Fruit fly (Drosophila melanogaster) whole organism, prepupa: Measurements from ENCODE around the gene Ugalt.

ENCODE experiments used
- Blimp-1 ChIP-seq: fragments of 200-800 bp; sonication (Bioruptor generic); optimal IDR thresholded peaks from 3 replicates; lab custom pipeline; 2017; ENCODE audit warnings: missing biosample characterization, missing genetic modification characterization, mild to moderate bottlenecking, moderate library complexity, missing genetic modification reagents
- CG10631 ChIP-seq: fragments of 200-800 bp; sonication (Bioruptor generic); optimal IDR thresholded peaks from 2 replicates; lab custom pipeline; 2016; ENCODE audit warnings: missing biosample characterization, missing genetic modification characterization
- CG10669 ChIP-seq: fragments of 200-800 bp; sonication (Bioruptor generic); optimal IDR thresholded peaks from 3 replicates; lab custom pipeline; 2018; ENCODE audit warnings: missing biosample characterization, mild to moderate bottlenecking, missing genetic modification characterization, moderate library complexity
- CG11762 ChIP-seq: fragments of 200-800 bp; sonication (Bioruptor generic); optimal IDR thresholded peaks from 3 replicates; lab custom pipeline; 2016; ENCODE audit warnings: missing biosample characterization, missing genetic modification characterization; ENCODE audit not compliant: insufficient read depth
- CG15336 ChIP-seq: fragments of 200-800 bp; sonication (Bioruptor generic); IDR thresholded peaks from 2 replicates; pipeline ENCODE4 v1.3.6; 2022; ENCODE audit warnings: missing biosample characterization, missing genetic modification characterization
- CG1621 ChIP-seq: fragments of 200-800 bp; sonication (Bioruptor generic); optimal IDR thresholded peaks from 3 replicates; lab custom pipeline; 2018; ENCODE audit warnings: missing biosample characterization, mild to moderate bottlenecking, missing genetic modification characterization
- CG3032 ChIP-seq: fragments of 200-800 bp; optimal IDR thresholded peaks from 2 replicates; lab custom pipeline; 2019; ENCODE audit warnings: missing biosample characterization, mild to moderate bottlenecking, missing genetic modification characterization, moderate library complexity
- CG32006 ChIP-seq: fragments of 200-800 bp; sonication (Bioruptor generic); optimal IDR thresholded peaks from 3 replicates; lab custom pipeline; 2017; ENCODE audit warnings: missing biosample characterization, mild to moderate bottlenecking, missing genetic modification characterization
- CG3919 ChIP-seq: fragments of 200-800 bp; sonication (Bioruptor generic); optimal IDR thresholded peaks from 3 replicates; lab custom pipeline; 2016; ENCODE audit warnings: missing biosample characterization, missing genetic modification characterization
- CG4318 ChIP-seq: fragments of 200-800 bp; sonication (Bioruptor generic); optimal IDR thresholded peaks from 3 replicates; lab custom pipeline; 2017; ENCODE audit warnings: missing biosample characterization, mild to moderate bottlenecking, missing genetic modification characterization
- CG6163 ChIP-seq: fragments of 200-800 bp; sonication (Bioruptor generic); IDR thresholded peaks from 3 replicates; pipeline ENCODE4 v1.3.6; 2022; ENCODE audit warnings: missing biosample characterization, missing genetic modification characterization
- CG6276 ChIP-seq: fragments of 200-800 bp; sonication (Bioruptor generic); optimal IDR thresholded peaks from 2 replicates; lab custom pipeline; 2017; ENCODE audit warnings: missing biosample characterization, mild to moderate bottlenecking, missing genetic modification characterization
- CG6792 ChIP-seq: fragments of 200-800 bp; sonication (Bioruptor generic); optimal IDR thresholded peaks from 3 replicates; lab custom pipeline; 2016; ENCODE audit warnings: missing biosample characterization, missing genetic modification characterization
- CG6808 ChIP-seq: fragments of 200-800 bp; sonication (Bioruptor generic); optimal IDR thresholded peaks from 3 replicates; lab custom pipeline; 2017; ENCODE audit warnings: missing biosample characterization, missing genetic modification characterization, mild to moderate bottlenecking, moderate library complexity, missing genetic modification reagents
- CG7368 ChIP-seq: fragments of 200-800 bp; sonication (Bioruptor generic); optimal IDR thresholded peaks from 3 replicates; lab custom pipeline; 2016; ENCODE audit warnings: missing biosample characterization, missing genetic modification characterization
- CG8119 ChIP-seq: fragments of 200-800 bp; sonication (Bioruptor generic); IDR thresholded peaks from 3 replicates; pipeline ENCODE4 v1.3.6; 2022; ENCODE audit warnings: missing biosample characterization, missing genetic modification characterization
- CG8319 ChIP-seq: fragments of 200-800 bp; sonication (Bioruptor generic); optimal IDR thresholded peaks from 3 replicates; lab custom pipeline; 2016; ENCODE audit warnings: missing biosample characterization, missing genetic modification characterization
- CG9139 ChIP-seq: fragments of 200-800 bp; sonication (Bioruptor generic); optimal IDR thresholded peaks from 3 replicates; lab custom pipeline; 2017; ENCODE audit warnings: missing biosample characterization, mild to moderate bottlenecking, missing genetic modification characterization
- Eip75B ChIP-seq: fragments of 200-800 bp; sonication (Bioruptor generic); optimal IDR thresholded peaks from 3 replicates; lab custom pipeline; 2016; ENCODE audit warnings: missing biosample characterization, missing genetic modification characterization
- Eip78C ChIP-seq: fragments of 200-800 bp; sonication (Bioruptor generic); peaks from one replicate; lab custom pipeline; 2016; ENCODE audit warnings: missing biosample characterization, missing genetic modification characterization
- Hr4 ChIP-seq: fragments of 200-800 bp; sonication (Bioruptor generic); optimal IDR thresholded peaks from 3 replicates; lab custom pipeline; 2016; ENCODE audit warnings: missing biosample characterization, missing genetic modification characterization
- Met ChIP-seq: fragments of 200-800 bp; sonication (Bioruptor generic); optimal IDR thresholded peaks from 3 replicates; lab custom pipeline; 2016; ENCODE audit warnings: missing biosample characterization, missing genetic modification characterization
- OdsH ChIP-seq: fragments of 200-800 bp; sonication (Bioruptor generic); optimal IDR thresholded peaks from 3 replicates; lab custom pipeline; 2016; ENCODE audit warnings: missing biosample characterization, missing genetic modification characterization
- Sox102F ChIP-seq: fragments of 200-800 bp; sonication (Bioruptor generic); optimal IDR thresholded peaks from 2 replicates; lab custom pipeline; 2016; ENCODE audit warnings: missing biosample characterization, mild to moderate bottlenecking, missing genetic modification characterization
- achi ChIP-seq: fragments of 200-800 bp; sonication (Bioruptor generic); optimal IDR thresholded peaks from 3 replicates; lab custom pipeline; 2016; ENCODE audit warnings: missing biosample characterization, missing genetic modification characterization
- acj6 ChIP-seq: fragments of 200-800 bp; sonication (Bioruptor generic); optimal IDR thresholded peaks from 3 replicates; lab custom pipeline; 2016; ENCODE audit warnings: missing biosample characterization, missing genetic modification characterization
- dsx ChIP-seq: fragments of 200-800 bp; optimal IDR thresholded peaks from 3 replicates; lab custom pipeline; 2019; ENCODE audit warnings: missing biosample characterization, mild to moderate bottlenecking, missing genetic modification characterization, moderate library complexity; ENCODE audit not compliant: poor library complexity, severe bottlenecking
- eg ChIP-seq: fragments of 200-800 bp; sonication (Bioruptor generic); IDR thresholded peaks from 3 replicates; pipeline ENCODE4 v1.3.6; 2022; ENCODE audit warnings: missing biosample characterization, missing genetic modification characterization
- esn ChIP-seq: fragments of 200-800 bp; sonication (Bioruptor generic); optimal IDR thresholded peaks from 2 replicates; lab custom pipeline; 2016; ENCODE audit warnings: missing biosample characterization, mild to moderate bottlenecking, missing genetic modification characterization, moderate library complexity
- fd59A ChIP-seq: fragments of 200-800 bp; sonication (Bioruptor generic); optimal IDR thresholded peaks from 2 replicates; lab custom pipeline; 2017; ENCODE audit warnings: missing biosample characterization, mild to moderate bottlenecking, missing genetic modification characterization, missing genetic modification reagents
- fkh ChIP-seq: fragments of 200-800 bp; sonication (Bioruptor generic); optimal IDR thresholded peaks from 3 replicates; lab custom pipeline; 2017; ENCODE audit warnings: missing biosample characterization, mild to moderate bottlenecking, missing genetic modification characterization, moderate library complexity
- lz ChIP-seq: fragments of 200-800 bp; sonication (Bioruptor generic); optimal IDR thresholded peaks from 3 replicates; lab custom pipeline; 2016; ENCODE audit warnings: missing biosample characterization, missing genetic modification characterization
- net ChIP-seq: fragments of 200-800 bp; sonication (Bioruptor generic); optimal IDR thresholded peaks from 3 replicates; lab custom pipeline; 2016; ENCODE audit warnings: missing biosample characterization, missing genetic modification characterization
- pdm3 ChIP-seq: fragments of 200-800 bp; sonication (Bioruptor generic); optimal IDR thresholded peaks from 3 replicates; lab custom pipeline; 2016; ENCODE audit warnings: missing biosample characterization, missing genetic modification characterization
- salr ChIP-seq, 2 experiments: fragments of 200-800 bp; sonication (Bioruptor generic); optimal IDR thresholded peaks; 3 replicates each; lab custom pipeline; 2016 to 2018; ENCODE audit warnings: missing biosample characterization in 2 of 2, missing genetic modification characterization in 2 of 2, mild to moderate bottlenecking in 1 of 2
- ss ChIP-seq, 2 experiments: fragments of 200-800 bp; sonication (Bioruptor generic); optimal IDR thresholded peaks; 2 replicates in 1 of 2; 3 replicates in 1 of 2; lab custom pipeline; 2017 to 2018; ENCODE audit warnings: mild to moderate bottlenecking in 2 of 2, missing biosample characterization in 2 of 2, missing genetic modification characterization in 2 of 2, moderate library complexity in 1 of 2
- svp ChIP-seq: fragments of 200-800 bp; sonication (Bioruptor generic); peaks from one replicate; lab custom pipeline; 2016; ENCODE audit warnings: missing biosample characterization, missing genetic modification characterization
- topi ChIP-seq: fragments of 200-800 bp; sonication (Bioruptor generic); optimal IDR thresholded peaks from 3 replicates; lab custom pipeline; 2016; ENCODE audit warnings: missing biosample characterization, missing genetic modification characterization

The Ugalt gene

DNA sequence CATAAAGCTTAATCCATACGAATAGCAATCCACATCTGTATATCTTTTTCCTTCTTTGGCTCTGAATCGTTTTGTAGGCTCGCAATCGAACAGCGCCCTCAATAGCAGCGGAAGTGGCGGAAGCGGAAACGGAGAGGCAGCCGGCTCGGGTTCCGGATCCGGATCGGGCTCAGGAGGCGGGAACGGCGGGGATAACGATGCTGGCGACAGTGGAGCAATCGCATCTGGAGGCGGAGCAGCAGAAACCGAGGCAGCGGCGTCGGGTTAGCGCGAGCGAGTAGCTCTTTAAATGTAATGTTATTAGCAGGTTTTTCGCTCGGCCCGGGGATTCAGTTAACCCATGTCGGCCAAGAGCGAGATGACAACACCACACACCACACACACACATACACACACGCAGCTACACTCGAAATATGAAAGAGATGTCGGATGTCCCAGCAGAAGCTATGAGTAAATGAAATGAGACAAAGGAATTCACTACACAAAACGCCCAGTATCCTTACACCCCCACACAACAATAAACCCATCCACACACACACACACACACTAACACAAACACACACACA, 26.5 kb downstream of the Ugalt start:
- TF ChIP-seq acj6 (GFP tag; lab: Kevin White, UChicago) (no peak), Sox102F (GFP tag; lab: Kevin White, UChicago) (no peak), ss (GFP tag; optimal IDR thresholded peaks at IDR 0.05; lab: Kevin White, UChicago) (peak in 1 of 2 experiments; percentile 8), Eip78C (GFP tag; lab: Kevin White, UChicago) (peak; percentile 57)

- peak; percentile 55 for TF ChIP-seq fkh (GFP tag; lab: Kevin White, UChicago)
- no peak for TF ChIP-seq eg (GFP tag; lab: Robert Waterston, UW)
- TF ChIP-seq, all 60 proteins: peak for 1
Measured at dm6 chrX:2663416-2663815, 40.2 kb downstream of the Ugalt start.

- TF ChIP-seq topi (no peak), svp (peak; percentile 96)
- TF ChIP-seq, all 60 proteins: peak for 1
Measured at dm6 chrX:2662540-2663133, 41.0 kb downstream of the Ugalt start.

- TF ChIP-seq CG10631 (GFP tag; lab: Kevin White, UChicago) = no peak
- no peak for TF ChIP-seq CG6276 (GFP tag; lab: Kevin White, UChicago)
- TF ChIP-seq Hr4 = no peak
- TF ChIP-seq CG3032 (tag; lab: Kevin White, UChicago) = no peak
- no peak for TF ChIP-seq CG11762 (GFP tag; lab: Kevin White, UChicago)
- TF ChIP-seq eg (GFP tag; lab: Robert Waterston, UW) = no peak
- no peak for TF ChIP-seq acj6 (GFP tag; lab: Kevin White, UChicago)
- no peak for TF ChIP-seq lz
- no peak for TF ChIP-seq salr (GFP tag; optimal IDR thresholded peaks at IDR 0.05; lab: Kevin White, UChicago)
- TF ChIP-seq CG9139 (GFP tag; lab: Kevin White, UChicago) = no peak
- no peak for TF ChIP-seq CG32006 (GFP tag; lab: Kevin White, UChicago)
- no peak for TF ChIP-seq esn (GFP tag; lab: Kevin White, UChicago)
- no peak for TF ChIP-seq CG6792 (GFP tag; lab: Kevin White, UChicago)
- peak; percentile 25 for TF ChIP-seq fkh (GFP tag; lab: Kevin White, UChicago)
- TF ChIP-seq Eip75B = no peak
- TF ChIP-seq topi = no peak
- no peak for TF ChIP-seq net (GFP tag; lab: Kevin White, UChicago)
- TF ChIP-seq svp = peak; percentile 51
- peak; percentile 28 for TF ChIP-seq Eip78C (GFP tag; lab: Kevin White, UChicago)
- no peak for TF ChIP-seq ss (GFP tag; optimal IDR thresholded peaks at IDR 0.05; lab: Kevin White, UChicago)
Measured at dm6 chrX:2661758-2662157, 41.9 kb downstream of the Ugalt start.

- TF ChIP-seq ss (GFP tag; optimal IDR thresholded peaks at IDR 0.05; lab: Kevin White, UChicago) (peak; percentile 23 to 48), CG8319 (GFP tag; lab: Kevin White, UChicago) (no peak), svp (peak; percentile 51), Met (GFP tag; lab: Kevin White, UChicago) (no peak), Hr4 (peak; percentile 25), Eip78C (GFP tag; lab: Kevin White, UChicago) (peak; percentile 70), CG6163 (GFP tag; lab: Robert Waterston, UW) (peak; percentile 73), CG3032 (tag; lab: Kevin White, UChicago) (peak; percentile 7), CG3919 (GFP tag; lab: Kevin White, UChicago) (peak; percentile 55), pdm3 (peak; percentile 19), net (GFP tag; lab: Kevin White, UChicago) (peak; percentile 43), achi (GFP tag; lab: Kevin White, UChicago) (peak; percentile 3), Blimp-1 (GFP tag; lab: Kevin White, UChicago) (peak; percentile 3), CG15336 (GFP tag; lab: Robert Waterston, UW) (peak; percentile 46), CG7368 (GFP tag; lab: Kevin White, UChicago) (no peak), CG8119 (GFP tag; lab: Robert Waterston, UW) (peak; percentile 42; the same call in 2 of the 3 replicates), CG10669 (GFP tag; lab: Kevin White, UChicago) (peak; percentile 25), CG6808 (GFP tag; lab: Kevin White, UChicago) (peak; percentile 31), OdsH (peak; percentile 19), acj6 (GFP tag; lab: Kevin White, UChicago) (peak; percentile 17), eg (GFP tag; lab: Robert Waterston, UW) (peak; percentile 53; the same call in 2 of the 3 replicates), fkh (GFP tag; lab: Kevin White, UChicago) (no peak), salr (GFP tag; optimal IDR thresholded peaks at IDR 0.05; lab: Kevin White, UChicago) (peak in 1 of 2 experiments; percentile 2), fd59A (GFP tag; lab: Kevin White, UChicago) (no peak), CG4318 (no peak), CG6792 (GFP tag; lab: Kevin White, UChicago) (peak; percentile 17), CG1621 (tag; lab: Kevin White, UChicago) (peak; percentile 24), CG32006 (GFP tag; lab: Kevin White, UChicago) (peak; percentile 51), dsx (GFP tag; lab: Kevin White, UChicago) (no peak)
Measured at dm6 chrX:2659430-2660075, 44.1 kb downstream of the Ugalt start.
